Fruit fly (Drosophila melanogaster) whole organism, embryonic: Measurements from ENCODE around the gene kirre.

Source experiments
- CG10979 ChIP-seq: fragments of 200-800 bp; sonication (Bioruptor generic); optimal IDR thresholded peaks from 2 replicates; lab custom pipeline; 2018; ENCODE audit warnings: missing biosample characterization, mild to moderate bottlenecking, missing genetic modification characterization, moderate library complexity
- CG11504 ChIP-seq: fragments of 200-800 bp; sonication (Bioruptor generic); optimal IDR thresholded peaks from 3 replicates; lab custom pipeline; 2019; ENCODE audit warnings: missing biosample characterization, mild to moderate bottlenecking, missing genetic modification characterization, moderate library complexity
- CG12299 ChIP-seq: fragments of 200-800 bp; sonication (Bioruptor generic); optimal IDR thresholded peaks from 2 replicates; lab custom pipeline; 2018; ENCODE audit warnings: missing biosample characterization, mild to moderate bottlenecking, missing genetic modification characterization
- CG13287 ChIP-seq: fragments of 200-800 bp; sonication (Bioruptor generic); IDR thresholded peaks from 2 replicates; pipeline ENCODE4 v1.3.6; 2022; ENCODE audit warnings: missing biosample characterization, missing genetic modification characterization; ENCODE audit not compliant: partially characterized antibody
- CG13424 ChIP-seq: fragments of 200-800 bp; sonication (Bioruptor generic); optimal IDR thresholded peaks from 2 replicates; lab custom pipeline; 2019; ENCODE audit warnings: missing biosample characterization, mild to moderate bottlenecking, missing genetic modification characterization, moderate library complexity
- CG17359 ChIP-seq: fragments of 200-800 bp; sonication (Bioruptor generic); optimal IDR thresholded peaks from 3 replicates; lab custom pipeline; 2018; ENCODE audit warnings: missing biosample characterization, mild to moderate bottlenecking, missing genetic modification characterization, moderate library complexity
- CG17829 ChIP-seq: fragments of 200-800 bp; optimal IDR thresholded peaks from 2 replicates; lab custom pipeline; 2019; ENCODE audit warnings: missing biosample characterization, mild to moderate bottlenecking, missing genetic modification characterization, moderate library complexity
- CG18599 ChIP-seq: fragments of 200-800 bp; sonication (Bioruptor generic); optimal IDR thresholded peaks from 3 replicates; lab custom pipeline; 2017; ENCODE audit warnings: missing biosample characterization, missing genetic modification characterization, mild to moderate bottlenecking, moderate library complexity, missing genetic modification reagents
- CG2678 ChIP-seq: fragments of 200-800 bp; sonication (Bioruptor generic); optimal IDR thresholded peaks from 3 replicates; lab custom pipeline; 2019; ENCODE audit warnings: missing biosample characterization, mild to moderate bottlenecking, missing genetic modification characterization, moderate library complexity
- CG30403 ChIP-seq: fragments of 200-800 bp; sonication (Bioruptor generic); optimal IDR thresholded peaks from 3 replicates; lab custom pipeline; 2016; ENCODE audit warnings: missing biosample characterization, missing genetic modification characterization
- CG31441 ChIP-seq: fragments of 200-800 bp; sonication (Bioruptor generic); IDR thresholded peaks from 2 replicates; pipeline ENCODE4 v1.3.6; 2022; ENCODE audit warnings: missing biosample characterization, missing genetic modification characterization
- CG3163 ChIP-seq: fragments of 200-800 bp; sonication (Bioruptor generic); optimal IDR thresholded peaks from 3 replicates; lab custom pipeline; 2016; ENCODE audit warnings: missing biosample characterization, missing genetic modification characterization
- CG3281 ChIP-seq: fragments of 200-800 bp; sonication (Bioruptor generic); optimal IDR thresholded peaks from 3 replicates; lab custom pipeline; 2017; ENCODE audit warnings: missing biosample characterization, mild to moderate bottlenecking, missing genetic modification characterization
- CG3838 ChIP-seq: fragments of 200-800 bp; sonication (Bioruptor generic); optimal IDR thresholded peaks from 3 replicates; lab custom pipeline; 2016; ENCODE audit warnings: missing biosample characterization, missing genetic modification characterization
- CG4424 ChIP-seq: fragments of 200-800 bp; sonication (Bioruptor generic); optimal IDR thresholded peaks from 3 replicates; lab custom pipeline; 2016; ENCODE audit warnings: missing biosample characterization, missing genetic modification characterization
- CG6689 ChIP-seq: fragments of 200-800 bp; sonication (Bioruptor generic); IDR thresholded peaks from 2 replicates; pipeline ENCODE4 v1.3.6; 2022; ENCODE audit warnings: missing biosample characterization, missing genetic modification characterization
- CG6791 ChIP-seq: fragments of 200-800 bp; sonication (Bioruptor generic); IDR thresholded peaks from 3 replicates; pipeline ENCODE4 v1.3.6; 2022; ENCODE audit warnings: missing biosample characterization, missing genetic modification characterization; ENCODE audit not compliant: partially characterized antibody
- CG6813 ChIP-seq: fragments of 200-800 bp; sonication (Bioruptor generic); optimal IDR thresholded peaks from 2 replicates; lab custom pipeline; 2017; ENCODE audit warnings: missing biosample characterization, missing genetic modification characterization, mild to moderate bottlenecking, moderate library complexity, missing genetic modification reagents
- CG8388 ChIP-seq: fragments of 200-800 bp; sonication (Bioruptor generic); optimal IDR thresholded peaks from 2 replicates; lab custom pipeline; 2019; ENCODE audit warnings: missing biosample characterization, mild to moderate bottlenecking, missing genetic modification characterization, moderate library complexity
- CG8924 ChIP-seq: fragments of 200-800 bp; optimal IDR thresholded peaks from 3 replicates; lab custom pipeline; 2019; ENCODE audit warnings: missing biosample characterization, mild to moderate bottlenecking, missing genetic modification characterization, moderate library complexity
- CoRest ChIP-seq: fragments of 200-800 bp; sonication (Bioruptor generic); optimal IDR thresholded peaks from 3 replicates; lab custom pipeline; 2018; ENCODE audit warnings: missing biosample characterization, mild to moderate bottlenecking, missing genetic modification characterization, moderate library complexity
- D ChIP-seq, 2 experiments: fragments of 200-800 bp in 1 of 2; fragments of >200 bp in 1 of 2; sonication (Bioruptor generic) in 1 of 2; optimal IDR thresholded peaks; 2 replicates in 1 of 2; 3 replicates in 1 of 2; lab custom pipeline; 2017; ENCODE audit warnings: mild to moderate bottlenecking in 1 of 2, missing biosample characterization in 1 of 2, missing genetic modification characterization in 1 of 2, missing genetic modification reagents in 1 of 2
- Dll ChIP-seq: fragments of 200-800 bp; sonication (Bioruptor generic); IDR thresholded peaks from 4 replicates; pipeline ENCODE4 v1.3.6; 2022; ENCODE audit warnings: missing biosample characterization, missing genetic modification characterization; ENCODE audit not compliant: partially characterized antibody
- Fer1 ChIP-seq: fragments of 200-800 bp; sonication (Bioruptor generic); optimal IDR thresholded peaks from 2 replicates; lab custom pipeline; 2017; ENCODE audit warnings: missing biosample characterization, mild to moderate bottlenecking, missing genetic modification characterization
- Fer3 ChIP-seq: fragments of 200-800 bp; sonication (Bioruptor generic); optimal IDR thresholded peaks from 2 replicates; lab custom pipeline; 2018; ENCODE audit warnings: missing biosample characterization, mild to moderate bottlenecking, missing genetic modification characterization, moderate library complexity
- Hey ChIP-seq: fragments of 200-800 bp; sonication (Bioruptor generic); optimal IDR thresholded peaks from 3 replicates; lab custom pipeline; 2018; ENCODE audit warnings: missing biosample characterization, mild to moderate bottlenecking, missing genetic modification characterization
- Meics ChIP-seq: fragments of 200-800 bp; sonication (Bioruptor generic); optimal IDR thresholded peaks from 2 replicates; lab custom pipeline; 2017; ENCODE audit warnings: missing biosample characterization, mild to moderate bottlenecking, missing genetic modification characterization
- Sox100B ChIP-seq: fragments of 200-800 bp; sonication (Bioruptor generic); optimal IDR thresholded peaks from 3 replicates; lab custom pipeline; 2018; ENCODE audit warnings: missing biosample characterization, mild to moderate bottlenecking, missing genetic modification characterization
- Sox102F ChIP-seq: fragments of 200-800 bp; sonication (Bioruptor generic); optimal IDR thresholded peaks from 2 replicates; lab custom pipeline; 2018; ENCODE audit warnings: missing biosample characterization, mild to moderate bottlenecking, missing genetic modification characterization, moderate library complexity
- Xrp1 ChIP-seq: fragments of 200-800 bp; sonication (Bioruptor generic); IDR thresholded peaks from 2 replicates; pipeline ENCODE4 v1.3.6; 2022; ENCODE audit warnings: missing biosample characterization, missing genetic modification characterization
- ci ChIP-seq: fragments of 200-800 bp; sonication (Bioruptor generic); IDR thresholded peaks from 3 replicates; pipeline ENCODE4 v1.3.6; 2022; ENCODE audit warnings: missing biosample characterization, missing genetic modification characterization
- croc ChIP-seq: fragments of 200-800 bp; sonication (Bioruptor generic); conservative IDR thresholded peaks from 3 replicates; pipeline ENCODE4 v1.3.6; 2022; ENCODE audit warnings: missing biosample characterization, missing genetic modification characterization
- cwo ChIP-seq: fragments of 200-800 bp; sonication (Bioruptor generic); optimal IDR thresholded peaks from 3 replicates; lab custom pipeline; 2017; ENCODE audit warnings: missing biosample characterization, missing genetic modification characterization, mild to moderate bottlenecking, moderate library complexity, missing genetic modification reagents
- dmrt99B ChIP-seq: fragments of 200-800 bp; sonication (Bioruptor generic); optimal IDR thresholded peaks from 2 replicates; lab custom pipeline; 2018; ENCODE audit warnings: missing biosample characterization, mild to moderate bottlenecking, missing genetic modification characterization, moderate library complexity
- gce ChIP-seq: fragments of 200-800 bp; sonication (Bioruptor generic); IDR thresholded peaks from 3 replicates; pipeline ENCODE4 v1.3.6; 2022; ENCODE audit warnings: missing biosample characterization, missing genetic modification characterization
- inv ChIP-seq: fragments of 200-800 bp; sonication (Bioruptor generic); IDR thresholded peaks from 2 replicates; pipeline ENCODE4 v1.3.6; 2022; ENCODE audit warnings: missing biosample characterization, missing genetic modification characterization; ENCODE audit not compliant: partially characterized antibody
- lab ChIP-seq: fragments of 200-800 bp; sonication (Bioruptor generic); optimal IDR thresholded peaks from 3 replicates; lab custom pipeline; 2017; ENCODE audit warnings: missing biosample characterization, missing genetic modification characterization, mild to moderate bottlenecking, moderate library complexity, missing genetic modification reagents
- nerfin-1 ChIP-seq: fragments of 200-800 bp; sonication (Bioruptor generic); optimal IDR thresholded peaks from 3 replicates; lab custom pipeline; 2019; ENCODE audit warnings: missing biosample characterization, mild to moderate bottlenecking, missing genetic modification characterization, moderate library complexity
- nmo ChIP-seq: fragments of 200-800 bp; sonication (Bioruptor generic); optimal IDR thresholded peaks from 2 replicates; lab custom pipeline; 2018; ENCODE audit warnings: missing biosample characterization, mild to moderate bottlenecking, missing genetic modification characterization, moderate library complexity
- org-1 ChIP-seq: fragments of 200-800 bp; sonication (Bioruptor generic); optimal IDR thresholded peaks from 2 replicates; lab custom pipeline; 2017; ENCODE audit warnings: missing biosample characterization, missing genetic modification characterization
- p53 ChIP-seq: fragments of 200-800 bp; sonication (Bioruptor generic); optimal IDR thresholded peaks from 2 replicates; lab custom pipeline; 2016; ENCODE audit warnings: missing biosample characterization, missing genetic modification characterization
- phol ChIP-seq: fragments of 200-800 bp; sonication (Bioruptor generic); optimal IDR thresholded peaks from 3 replicates; lab custom pipeline; 2018; ENCODE audit warnings: missing biosample characterization, mild to moderate bottlenecking, missing genetic modification characterization, moderate library complexity
- psq ChIP-seq: fragments of 200-800 bp; sonication (Bioruptor generic); optimal IDR thresholded peaks from 2 replicates; lab custom pipeline; 2017; ENCODE audit warnings: missing biosample characterization, missing genetic modification characterization
- ro ChIP-seq: fragments of 200-800 bp; sonication (Bioruptor generic); IDR thresholded peaks from 2 replicates; pipeline ENCODE4 v1.3.6; 2022; ENCODE audit warnings: missing biosample characterization, missing genetic modification characterization
- sens ChIP-seq: fragments of 200-800 bp; sonication (Bioruptor generic); peaks from one replicate; lab custom pipeline; 2016; ENCODE audit warnings: missing biosample characterization, missing genetic modification characterization
- stwl ChIP-seq: fragments of 200-800 bp; sonication (Bioruptor generic); optimal IDR thresholded peaks from 3 replicates; lab custom pipeline; 2018; ENCODE audit warnings: missing biosample characterization, mild to moderate bottlenecking, missing genetic modification characterization, moderate library complexity
- vvl ChIP-seq: fragments of 200-800 bp; sonication (Bioruptor generic); IDR thresholded peaks from 2 replicates; pipeline ENCODE4 v1.3.6; 2022; ENCODE audit warnings: missing biosample characterization, missing genetic modification characterization
- zf30C ChIP-seq: fragments of 200-800 bp; sonication (Bioruptor generic); optimal IDR thresholded peaks from 3 replicates; lab custom pipeline; 2018; ENCODE audit warnings: missing biosample characterization, mild to moderate bottlenecking, missing genetic modification characterization

kirre gene

dm6 chrX:2951637-2952036, 211.5 kb downstream of the kirre start (continued):
- TF ChIP-seq Xrp1 (GFP tag; lab: Robert Waterston, UW) (peak; percentile 45; the same call in 1 of the 2 replicates), Sox100B (peak; percentile 18), Fer3 (tag; lab: Kevin White, UChicago) (peak; percentile 26), p53 (GFP tag; lab: Kevin White, UChicago) (no peak), CG13424 (peak; percentile 35), Hey (no peak), ro (GFP tag; lab: Robert Waterston, UW) (no peak), CG8924 (tag; lab: Kevin White, UChicago) (peak; percentile 39), phol (peak; percentile 43), CG13287 (GFP tag; lab: Robert Waterston, UW) (no peak), CG6791 (GFP tag; lab: Robert Waterston, UW) (no peak), croc (GFP tag; lab: Robert Waterston, UW) (peak; percentile 22; the same call in 1 of the 3 replicates), CoRest (tag; lab: Kevin White, UChicago) (peak; percentile 19), psq (GFP tag; lab: Kevin White, UChicago) (no peak), D (optimal IDR thresholded peaks at IDR 0.05; lab: Kevin White, UChicago) (no peak), D (GFP tag; optimal IDR thresholded peaks at IDR 0.05; lab: Kevin White, UChicago) (peak; percentile 32), nmo (peak; percentile 50), stwl (tag; lab: Kevin White, UChicago) (no peak), sens (GFP tag; lab: Kevin White, UChicago) (peak; percentile 49), CG6689 (GFP tag; lab: Robert Waterston, UW) (0 out of 2 replicates have a peak, but pooled peaks have one; percentile 22), CG3281 (GFP tag; lab: Kevin White, UChicago) (peak; percentile 9), Sox102F (peak; percentile 58), org-1 (GFP tag; lab: Kevin White, UChicago) (peak; percentile 15), CG17359 (tag; lab: Kevin White, UChicago) (peak; percentile 31), CG30403 (GFP tag; lab: Kevin White, UChicago) (peak; percentile 10), CG8388 (GFP tag; lab: Kevin White, UChicago) (peak; percentile 29), CG10979 (tag; lab: Kevin White, UChicago) (peak; percentile 46), CG3163 (GFP tag; lab: Kevin White, UChicago) (no peak), dmrt99B (peak; percentile 54), CG2678 (tag; lab: Kevin White, UChicago) (peak; percentile 59), CG31441 (GFP tag; lab: Robert Waterston, UW) (peak; percentile 68), inv (no peak), CG4424 (GFP tag; lab: Kevin White, UChicago) (peak; percentile 9), CG11504 (tag; lab: Kevin White, UChicago) (peak; percentile 67), Meics (GFP tag; lab: Kevin White, UChicago) (peak; percentile 4), CG6813 (peak; percentile 26), gce (GFP tag; lab: Robert Waterston, UW) (no peak), nerfin-1 (tag; lab: Kevin White, UChicago) (peak; percentile 21), Dll (GFP tag; lab: Robert Waterston, UW) (no peak), cwo (GFP tag; lab: Kevin White, UChicago) (peak; percentile 1), CG3838 (GFP tag; lab: Kevin White, UChicago) (no peak), ci (GFP tag; lab: Robert Waterston, UW) (0 out of 3 replicates have a peak, but pooled peaks have one; percentile 38), CG17829 (tag; lab: Kevin White, UChicago) (peak; percentile 22), lab (peak; percentile 45), Fer1 (GFP tag; lab: Kevin White, UChicago) (peak; percentile 42), CG18599 (GFP tag; lab: Kevin White, UChicago) (peak; percentile 58), zf30C (peak; percentile 22), CG12299 (no peak), vvl (GFP tag; lab: Robert Waterston, UW) (0 out of 2 replicates have a peak, but pooled peaks have one; percentile 18)
